Worm (Caenorhabditis elegans) whole organism, young adult: ENCODE measurements around the gene gtf-2A2.

Source experiments
- B0261.1 ChIP-seq: sonication (generic microtip); optimal IDR thresholded peaks from 2 replicates; lab custom pipeline; 2016; ENCODE audit warnings: mild to moderate bottlenecking, missing genetic modification characterization, moderate library complexity, missing compliant biosample characterization
- C17E4.6 ChIP-seq: fragments of 200-800 bp; sonication (Bioruptor generic); IDR thresholded peaks from 2 replicates; pipeline ENCODE4 v1.3.6; 2022; ENCODE audit warnings: missing genetic modification reagents, missing genetic modification characterization, missing compliant biosample characterization
- F22D6.2 ChIP-seq: sonication (generic microtip); optimal IDR thresholded peaks from 2 replicates; lab custom pipeline; 2016; ENCODE audit warnings: mild to moderate bottlenecking, missing genetic modification characterization, missing compliant biosample characterization
- F37B4.10 ChIP-seq: fragments of 200-800 bp; sonication (Bioruptor generic); IDR thresholded peaks from 2 replicates; pipeline ENCODE4 v1.3.6; 2022; ENCODE audit warnings: missing genetic modification characterization, missing compliant biosample characterization
- F39B2.1 ChIP-seq: fragments of 200-800 bp; sonication (Bioruptor generic); IDR thresholded peaks from 2 replicates; pipeline ENCODE4 v1.3.6; 2022; ENCODE audit warnings: missing genetic modification reagents, missing genetic modification characterization, missing compliant biosample characterization
- F49E8.2 ChIP-seq: sonication (generic microtip); optimal IDR thresholded peaks from 3 replicates; lab custom pipeline; 2017; ENCODE audit warnings: missing genetic modification characterization, mild to moderate bottlenecking, missing compliant biosample characterization, antibody characterized with exemption, moderate library complexity; ENCODE audit not compliant: insufficient read depth
- F57C9.4 ChIP-seq: sonication (generic microtip); optimal IDR thresholded peaks from 2 replicates; lab custom pipeline; 2017; ENCODE audit warnings: mild to moderate bottlenecking, missing genetic modification characterization, missing compliant biosample characterization
- K11D2.4 ChIP-seq: fragments of 200-800 bp; sonication (Bioruptor generic); IDR thresholded peaks from 2 replicates; pipeline ENCODE4 v1.3.6; 2022; ENCODE audit warnings: missing genetic modification reagents, missing genetic modification characterization, missing compliant biosample characterization
- K12H6.12 ChIP-seq: fragments of 200-800 bp; sonication (Bioruptor generic); optimal IDR thresholded peaks from 2 replicates; lab custom pipeline; 2018; ENCODE audit warnings: mild to moderate bottlenecking, missing genetic modification characterization, missing compliant biosample characterization
- Y53G8AR.9 ChIP-seq: fragments of 200-800 bp; sonication (Bioruptor generic); conservative IDR thresholded peaks from 2 replicates; pipeline ENCODE4 v1.3.6; 2022; ENCODE audit warnings: missing genetic modification reagents, missing genetic modification characterization, missing compliant biosample characterization
- Y67H2A.10 ChIP-seq: fragments of 200-800 bp; sonication (Bioruptor generic); conservative IDR thresholded peaks from 2 replicates; pipeline ENCODE4 v1.3.6; 2022; ENCODE audit warnings: missing genetic modification reagents, missing genetic modification characterization, missing compliant biosample characterization
- Y79H2A.3 ChIP-seq: fragments of 200-800 bp; sonication (Bioruptor generic); conservative IDR thresholded peaks from 2 replicates; pipeline ENCODE4 v1.3.6; 2022; ENCODE audit warnings: missing genetic modification reagents, missing genetic modification characterization, missing compliant biosample characterization
- aptf-2 ChIP-seq: fragments of 200-800 bp; sonication (Bioruptor generic); conservative IDR thresholded peaks from 2 replicates; pipeline ENCODE4 v1.3.6; 2022; ENCODE audit warnings: missing genetic modification reagents, missing genetic modification characterization, missing compliant biosample characterization
- aptf-3 ChIP-seq: fragments of 200-800 bp; sonication (Bioruptor generic); IDR thresholded peaks from 2 replicates; pipeline ENCODE4 v1.3.6; 2022; ENCODE audit warnings: missing genetic modification characterization, missing compliant biosample characterization
- athp-1 ChIP-seq: sonication (generic microtip); optimal IDR thresholded peaks from 2 replicates; lab custom pipeline; 2017; ENCODE audit warnings: mild to moderate bottlenecking, missing genetic modification characterization, missing compliant biosample characterization
- bed-1 ChIP-seq: fragments of 200-800 bp; sonication (Bioruptor generic); IDR thresholded peaks from 2 replicates; pipeline ENCODE4 v1.3.6; 2022; ENCODE audit warnings: missing genetic modification reagents, missing genetic modification characterization, missing compliant biosample characterization
- ccch-3 ChIP-seq: fragments of 200-800 bp; sonication (Bioruptor generic); optimal IDR thresholded peaks from 2 replicates; lab custom pipeline; 2018; ENCODE audit warnings: mild to moderate bottlenecking, missing genetic modification characterization, missing compliant biosample characterization
- ceh-58 ChIP-seq: fragments of 200-800 bp; sonication (Bioruptor generic); IDR thresholded peaks from 2 replicates; pipeline ENCODE4 v1.3.6; 2022; ENCODE audit warnings: missing genetic modification characterization, missing compliant biosample characterization
- die-1 ChIP-seq: sonication (generic microtip); optimal IDR thresholded peaks from 2 replicates; lab custom pipeline; 2016; ENCODE audit warnings: missing genotype, mild to moderate bottlenecking, missing genetic modification characterization, missing compliant biosample characterization
- dox-1 ChIP-seq: fragments of 200-800 bp; sonication (Bioruptor generic); IDR thresholded peaks from 2 replicates; pipeline ENCODE4 v1.3.6; 2022; ENCODE audit warnings: missing genetic modification reagents, missing genetic modification characterization, missing compliant biosample characterization
- dpff-1 ChIP-seq: sonication (generic microtip); optimal IDR thresholded peaks from 2 replicates; lab custom pipeline; 2017; ENCODE audit warnings: mild to moderate bottlenecking, missing genetic modification characterization, missing compliant biosample characterization
- fkh-3 ChIP-seq: sonication (generic microtip); optimal IDR thresholded peaks from 2 replicates; lab custom pipeline; 2016; ENCODE audit warnings: mild to moderate bottlenecking, missing genetic modification characterization, missing compliant biosample characterization
- gei-17 ChIP-seq: fragments of 200-800 bp; sonication (Bioruptor generic); optimal IDR thresholded peaks from 2 replicates; lab custom pipeline; 2018; ENCODE audit warnings: mild to moderate bottlenecking, missing genetic modification characterization, missing compliant biosample characterization
- him-1 ChIP-seq: sonication (generic microtip); optimal IDR thresholded peaks from 2 replicates; lab custom pipeline; 2016; ENCODE audit warnings: missing genotype, missing genetic modification reagents, missing genetic modification characterization, missing compliant biosample characterization
- hsf-1 ChIP-seq: fragments of 200-800 bp; sonication (Bioruptor generic); IDR thresholded peaks from 2 replicates; pipeline ENCODE4 v1.3.6; 2022; ENCODE audit warnings: missing genetic modification reagents, missing genetic modification characterization, missing compliant biosample characterization
- lin-54 ChIP-seq: fragments of 200-800 bp; sonication (Bioruptor generic); optimal IDR thresholded peaks from 2 replicates; lab custom pipeline; 2018; ENCODE audit warnings: mild to moderate bottlenecking, missing genetic modification characterization, missing compliant biosample characterization
- lir-1 ChIP-seq: fragments of 200-800 bp; sonication (Bioruptor generic); conservative IDR thresholded peaks from 2 replicates; pipeline ENCODE4 v1.3.6; 2022; ENCODE audit warnings: missing genetic modification reagents, missing genetic modification characterization, missing compliant biosample characterization
- lsy-27 ChIP-seq: sonication (generic microtip); optimal IDR thresholded peaks from 2 replicates; lab custom pipeline; 2017; ENCODE audit warnings: missing genetic modification characterization, mild to moderate bottlenecking, missing compliant biosample characterization, antibody characterized with exemption, missing genotype, borderline replicate concordance; ENCODE audit not compliant: insufficient read depth
- madf-3 ChIP-seq: fragments of 200-800 bp; sonication (Bioruptor generic); IDR thresholded peaks from 2 replicates; pipeline ENCODE4 v1.3.6; 2022; ENCODE audit warnings: missing genetic modification reagents, missing genetic modification characterization, missing compliant biosample characterization
- madf-6 ChIP-seq: fragments of 200-800 bp; sonication (Bioruptor generic); IDR thresholded peaks from 2 replicates; pipeline ENCODE4 v1.3.6; 2022; ENCODE audit warnings: missing genetic modification reagents, missing genetic modification characterization, missing compliant biosample characterization
- mcd-1 ChIP-seq: fragments of 200-800 bp; sonication (Bioruptor generic); IDR thresholded peaks from 2 replicates; pipeline ENCODE4 v1.3.6; 2022; ENCODE audit warnings: missing genetic modification reagents, missing genetic modification characterization, missing compliant biosample characterization
- mxl-1 ChIP-seq: sonication (generic microtip); optimal IDR thresholded peaks from 2 replicates; lab custom pipeline; 2016; ENCODE audit warnings: missing genetic modification characterization, missing compliant biosample characterization
- nhr-120 ChIP-seq: fragments of 200-800 bp; sonication (Bioruptor generic); IDR thresholded peaks from 2 replicates; pipeline ENCODE4 v1.3.6; 2022; ENCODE audit warnings: missing genetic modification characterization, missing compliant biosample characterization
- nhr-179 ChIP-seq: sonication (generic microtip); optimal IDR thresholded peaks from 2 replicates; lab custom pipeline; 2016; ENCODE audit warnings: mild to moderate bottlenecking, missing genetic modification characterization, missing compliant biosample characterization
- repo-1 ChIP-seq: sonication (generic microtip); optimal IDR thresholded peaks from 2 replicates; lab custom pipeline; 2017; ENCODE audit warnings: mild to moderate bottlenecking, missing genetic modification characterization, missing compliant biosample characterization
- rpc-1 ChIP-seq, 2 experiments: fragments of 150-350 bp in 1 of 2; sonication (generic microtip) in 1 of 2; optimal IDR thresholded peaks; 2 replicates each; lab custom pipeline; 2014 to 2018; ENCODE audit warnings: missing biosample characterization in 1 of 2, missing genetic modification characterization in 1 of 2, missing genetic modification reagents in 1 of 2, missing genotype in 1 of 2
- sea-2 ChIP-seq: fragments of 200-800 bp; sonication (Bioruptor generic); IDR thresholded peaks from 2 replicates; pipeline ENCODE4 v1.3.6; 2022; ENCODE audit warnings: missing genetic modification characterization, missing compliant biosample characterization
- snpc-1.1 ChIP-seq: sonication (generic microtip); optimal IDR thresholded peaks from 2 replicates; lab custom pipeline; 2017; ENCODE audit warnings: missing genetic modification characterization, mild to moderate bottlenecking, missing compliant biosample characterization, antibody characterized with exemption, moderate library complexity, missing genotype, missing genetic modification reagents; ENCODE audit not compliant: insufficient read depth
- snpc-1.3 ChIP-seq: sonication (generic microtip); optimal IDR thresholded peaks from 2 replicates; lab custom pipeline; 2017; ENCODE audit warnings: missing genetic modification characterization, mild to moderate bottlenecking, missing compliant biosample characterization, antibody characterized with exemption, moderate library complexity, missing genotype, missing genetic modification reagents; ENCODE audit not compliant: insufficient read depth
- somi-1 ChIP-seq: fragments of 200-800 bp; sonication (Bioruptor generic); optimal IDR thresholded peaks from 2 replicates; lab custom pipeline; 2018; ENCODE audit warnings: mild to moderate bottlenecking, missing genetic modification characterization, missing compliant biosample characterization
- sptf-2 ChIP-seq: fragments of 200-800 bp; sonication (Bioruptor generic); optimal IDR thresholded peaks from 2 replicates; lab custom pipeline; 2018; ENCODE audit warnings: mild to moderate bottlenecking, missing genetic modification characterization, missing compliant biosample characterization
- unc-130 ChIP-seq: sonication (generic microtip); optimal IDR thresholded peaks from 2 replicates; lab custom pipeline; 2016; ENCODE audit warnings: missing genetic modification reagents, missing genetic modification characterization, missing compliant biosample characterization
- zim-3 ChIP-seq: sonication (generic microtip); optimal IDR thresholded peaks from 2 replicates; lab custom pipeline; 2017; ENCODE audit warnings: mild to moderate bottlenecking, missing genetic modification characterization, moderate library complexity, missing compliant biosample characterization
- ztf-25 ChIP-seq: fragments of 200-800 bp; sonication (Bioruptor generic); IDR thresholded peaks from 2 replicates; pipeline ENCODE4 v1.3.6; 2022; ENCODE audit warnings: missing genetic modification reagents, missing genetic modification characterization, missing compliant biosample characterization

The gtf-2A2 gene

ce11 chrIII:12614669-12615451 is 9.7 kb upstream of the gtf-2A2 start (continued):
- peak; percentile 94 for TF ChIP-seq hsf-1 (GFP tag; lab: Robert Waterston, UW)
- no peak for TF ChIP-seq athp-1 (tag; lab: Kevin White, UChicago)
- TF ChIP-seq aptf-3 (GFP tag; lab: Robert Waterston, UW): no peak
- TF ChIP-seq ccch-3 (GFP tag; lab: Kevin White, UChicago): no peak
- peak; percentile 69 for TF ChIP-seq K12H6.12
- TF ChIP-seq repo-1 (tag; lab: Kevin White, UChicago): peak; percentile 21
- no peak for TF ChIP-seq mxl-1 (tag; lab: Kevin White, UChicago)
- no peak for TF ChIP-seq C17E4.6
- TF ChIP-seq die-1 (tag; lab: Kevin White, UChicago): no peak
- 0 out of 2 replicates have a peak, but pooled peaks have one; percentile 61 for TF ChIP-seq sea-2 (GFP tag; lab: Robert Waterston, UW)
- TF ChIP-seq nhr-179 (tag; lab: Kevin White, UChicago): no peak
- no peak for TF ChIP-seq snpc-1.1 (tag; lab: Kevin White, UChicago)
- TF ChIP-seq sptf-2 (GFP tag; lab: Kevin White, UChicago): no peak
- no peak for TF ChIP-seq Y67H2A.10
- TF ChIP-seq F39B2.1 (GFP tag; lab: Robert Waterston, UW): no peak; the same call in 1 of the 2 replicates
- TF ChIP-seq rpc-1 (optimal IDR thresholded peaks at IDR 0.05; lab: Kevin White, UChicago): peak; percentile 21
- TF ChIP-seq rpc-1 (tag; optimal IDR thresholded peaks at IDR 0.05; lab: Kevin White, UChicago): no peak
- no peak for TF ChIP-seq fkh-3 (tag; lab: Kevin White, UChicago)
- TF ChIP-seq dox-1 (GFP tag; lab: Robert Waterston, UW): peak; percentile 64
- no peak for TF ChIP-seq F57C9.4 (tag; lab: Kevin White, UChicago)
- peak; percentile 41 for TF ChIP-seq somi-1
- no peak for TF ChIP-seq zim-3 (tag; lab: Kevin White, UChicago)
- no peak for TF ChIP-seq lsy-27 (tag; lab: Kevin White, UChicago)
- peak; percentile 31 for TF ChIP-seq lin-54 (GFP tag; lab: Kevin White, UChicago)
- 0 out of 2 replicates have a peak, but pooled peaks have one; percentile 44 for TF ChIP-seq lir-1 (GFP tag; lab: Robert Waterston, UW)
- TF ChIP-seq mcd-1 (GFP tag; lab: Robert Waterston, UW): peak; percentile 51
- TF ChIP-seq him-1 (tag; lab: Kevin White, UChicago): no peak
- no peak for TF ChIP-seq ceh-58 (GFP tag; lab: Robert Waterston, UW)
- no peak for TF ChIP-seq snpc-1.3
- 0 out of 2 replicates have a peak, but pooled peaks have one; percentile 44 for TF ChIP-seq Y79H2A.3
- TF ChIP-seq nhr-120 (GFP tag; lab: Robert Waterston, UW): no peak
- peak; percentile 78; the same call in 1 of the 2 replicates for TF ChIP-seq Y53G8AR.9 (GFP tag; lab: Robert Waterston, UW)
- no peak for TF ChIP-seq unc-130 (GFP tag; lab: Kevin White, UChicago)
- TF ChIP-seq madf-6 (GFP tag; lab: Robert Waterston, UW): no peak
- TF ChIP-seq madf-3 (GFP tag; lab: Robert Waterston, UW): peak; percentile 63; the same call in 1 of the 2 replicates
- TF ChIP-seq gei-17 (GFP tag; lab: Kevin White, UChicago): peak; percentile 45
- no peak for TF ChIP-seq F49E8.2 (tag; lab: Kevin White, UChicago)
- no peak for TF ChIP-seq dpff-1 (tag; lab: Kevin White, UChicago)
- no peak for TF ChIP-seq F22D6.2 (tag; lab: Kevin White, UChicago)
- no peak for TF ChIP-seq bed-1
- TF ChIP-seq K11D2.4: peak; percentile 14; the same call in 1 of the 2 replicates
- no peak for TF ChIP-seq F37B4.10 (GFP tag; lab: Robert Waterston, UW)
- TF ChIP-seq aptf-2 (GFP tag; lab: Robert Waterston, UW): no peak
- TF ChIP-seq B0261.1 (tag; lab: Kevin White, UChicago): no peak
- no peak for TF ChIP-seq ztf-25
